Worm (Caenorhabditis elegans) whole organism, young adult: Measurements from ENCODE around the gene C25A8.5.
A peak's percentile ranks its signal among the peaks of the same experiment; 100 is the strongest.

Experiments used
- Y79H2A.3 ChIP-seq: fragments of 200-800 bp; sonication (Bioruptor generic); conservative IDR thresholded peaks from 2 replicates; pipeline ENCODE4 v1.3.6; 2022; ENCODE audit warnings: missing genetic modification reagents, missing genetic modification characterization, missing compliant biosample characterization
- efl-1 ChIP-seq: fragments of 150-350 bp; optimal IDR thresholded peaks from 2 replicates; lab custom pipeline; 2014; ENCODE audit warnings: missing biosample characterization, missing genetic modification reagents, missing genetic modification characterization
- hmg-1.2 ChIP-seq: fragments of 200-800 bp; sonication (Bioruptor generic); IDR thresholded peaks from 2 replicates; pipeline ENCODE4 v1.3.6; 2022; ENCODE audit warnings: missing genetic modification reagents, missing genetic modification characterization, missing compliant biosample characterization
- nfya-1 ChIP-seq: sonication (generic microtip); optimal IDR thresholded peaks from 2 replicates; lab custom pipeline; 2017; ENCODE audit warnings: antibody characterized with exemption, missing compliant biosample characterization, missing genetic modification characterization, borderline replicate concordance; ENCODE audit not compliant: insufficient read depth
- nhr-90 ChIP-seq: sonication (generic microtip); optimal IDR thresholded peaks from 2 replicates; lab custom pipeline; 2016; ENCODE audit warnings: missing genotype, mild to moderate bottlenecking, missing genetic modification characterization, missing compliant biosample characterization
- pha-4 ChIP-seq: fragments of 150-350 bp; sonication (generic microtip); optimal IDR thresholded peaks from 2 replicates; lab custom pipeline; 2014; ENCODE audit warnings: missing biosample characterization, missing genetic modification reagents, missing genetic modification characterization
- rpc-1 ChIP-seq, 2 experiments: fragments of 150-350 bp in 1 of 2; sonication (generic microtip) in 1 of 2; optimal IDR thresholded peaks; 2 replicates each; lab custom pipeline; 2014 to 2018; ENCODE audit warnings: missing biosample characterization in 1 of 2, missing genetic modification characterization in 1 of 2, missing genetic modification reagents in 1 of 2, missing genotype in 1 of 2
- unc-62 ChIP-seq: fragments of 150-350 bp; optimal IDR thresholded peaks from 2 replicates; lab custom pipeline; 2014; ENCODE audit warnings: missing biosample characterization, missing genetic modification reagents, missing genetic modification characterization
- ztf-28 ChIP-seq: fragments of 200-800 bp; sonication (Bioruptor generic); IDR thresholded peaks from 2 replicates; pipeline ENCODE4 v1.3.6; 2022; ENCODE audit warnings: missing genetic modification reagents, missing genetic modification characterization, missing compliant biosample characterization

ce11 chrIV:7039476-7040261 is 40.4 kb downstream of the C25A8.5 start, which contains the start of the genes cogc-2 and klp-18:
- TF ChIP-seq unc-62 (GFP tag; lab: Kevin White, UChicago) (no peak), pha-4 (tag; lab: Kevin White, UChicago) (peak; percentile 67), hmg-1.2 (peak; percentile 52), ztf-28 (peak; percentile 77), nhr-90 (tag; lab: Kevin White, UChicago) (no peak), Y79H2A.3 (GFP tag; lab: Robert Waterston, UW) (0 out of 2 replicates have a peak, but pooled peaks have one; percentile 26), rpc-1 (optimal IDR thresholded peaks at IDR 0.05; lab: Kevin White, UChicago) (peak; percentile 35), rpc-1 (tag; optimal IDR thresholded peaks at IDR 0.05; lab: Kevin White, UChicago) (no peak), efl-1 (GFP tag; lab: Kevin White, UChicago) (peak; percentile 99), nfya-1 (tag; lab: Kevin White, UChicago) (no peak)
